Worm (Caenorhabditis elegans): ENCODE results near the gene gldi-2.

DNA sequence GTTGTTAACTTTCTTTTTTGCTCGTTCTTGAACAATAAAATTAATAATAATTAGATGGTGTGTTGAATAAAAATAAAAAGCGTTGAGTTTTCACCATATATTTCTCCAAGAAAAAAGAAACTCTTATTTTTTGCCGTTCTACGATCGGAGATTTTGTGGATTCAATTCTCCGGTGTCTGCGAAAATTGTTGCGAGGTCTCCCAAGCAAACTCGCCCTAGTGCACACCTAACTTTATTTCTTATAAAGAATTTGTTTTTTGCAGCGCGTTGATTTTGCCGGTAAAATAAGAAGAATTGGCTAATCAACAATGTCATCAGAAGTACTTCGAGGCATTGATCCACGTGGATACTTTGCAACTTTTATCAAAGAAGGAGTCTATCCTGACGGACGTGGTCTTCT, 41.8 kb upstream of the gldi-2 start, which contains the start of gene exos-8:
- no peak for TF ChIP-seq egl-27 (tag; optimal IDR thresholded peaks at IDR 0.05)
- TF ChIP-seq nhr-28 (tag; optimal IDR thresholded peaks at IDR 0.05) = no peak

Measured in whole organism, L3 larva.